Fruit fly (Drosophila melanogaster) whole organism, pupa: Measurements from ENCODE around the gene CG13380.

Experiments used
- CG10348 ChIP-seq: fragments of 200-800 bp; sonication (Bioruptor generic); IDR thresholded peaks from 2 replicates; pipeline ENCODE4 v1.3.6; 2022; ENCODE audit warnings: missing biosample characterization, missing genetic modification characterization
- CG12605 ChIP-seq: fragments of 200-800 bp; sonication (Bioruptor generic); IDR thresholded peaks from 2 replicates; pipeline ENCODE4 v1.3.6; 2022; ENCODE audit warnings: missing biosample characterization, missing genetic modification characterization
- CG14655 ChIP-seq: fragments of 200-800 bp; sonication (Bioruptor generic); optimal IDR thresholded peaks from 3 replicates; lab custom pipeline; 2017; ENCODE audit warnings: mild to moderate bottlenecking, missing biosample characterization, missing genetic modification reagents, missing genetic modification characterization
- CG8301 ChIP-seq: fragments of 200-800 bp; sonication (Bioruptor generic); optimal IDR thresholded peaks from 2 replicates; lab custom pipeline; 2018; ENCODE audit warnings: missing biosample characterization, mild to moderate bottlenecking, missing genetic modification characterization
- CG9948 ChIP-seq: fragments of 200-800 bp; sonication (Bioruptor generic); optimal IDR thresholded peaks from 2 replicates; lab custom pipeline; 2018; ENCODE audit warnings: missing biosample characterization, mild to moderate bottlenecking, missing genetic modification characterization, moderate library complexity
- D1 ChIP-seq: fragments of 200-800 bp; sonication (Bioruptor generic); optimal IDR thresholded peaks from 2 replicates; lab custom pipeline; 2018; ENCODE audit warnings: missing biosample characterization, mild to moderate bottlenecking, missing genetic modification characterization, moderate library complexity
- EcR ChIP-seq: fragments of 200-800 bp; sonication (Bioruptor generic); optimal IDR thresholded peaks from 3 replicates; lab custom pipeline; 2019; ENCODE audit warnings: missing biosample characterization, missing genetic modification characterization, mild to moderate bottlenecking, moderate library complexity, missing genetic modification reagents
- Pif1B ChIP-seq: fragments of 200-800 bp; sonication (Bioruptor generic); optimal IDR thresholded peaks from 3 replicates; lab custom pipeline; 2016; ENCODE audit warnings: missing biosample characterization, missing genetic modification characterization
- Snoo ChIP-seq: fragments of 200-800 bp; sonication (Bioruptor generic); optimal IDR thresholded peaks from 3 replicates; lab custom pipeline; 2017; ENCODE audit warnings: missing biosample characterization, mild to moderate bottlenecking, missing genetic modification characterization, inconsistent platforms
- rn ChIP-seq: fragments of 200-800 bp; sonication (Bioruptor generic); IDR thresholded peaks from 2 replicates; pipeline ENCODE4 v1.3.6; 2022; ENCODE audit warnings: missing biosample characterization, missing genetic modification characterization

- TF ChIP-seq Snoo (tag; lab: Kevin White, UChicago) (no peak), CG9948 (tag; lab: Kevin White, UChicago) (no peak), Pif1B (GFP tag; lab: Kevin White, UChicago) (no peak), CG12605 (peak; percentile 31; the same call in 1 of the 2 replicates), CG8301 (no peak), D1 (tag; lab: Kevin White, UChicago) (peak; percentile 85), EcR (GFP tag; lab: Kevin White, UChicago) (no peak), rn (GFP tag; lab: Robert Waterston, UW) (no peak), CG14655 (GFP tag; lab: Kevin White, UChicago) (no peak), CG10348 (no peak)
These were observed at the start of gene CG13380, which contains the start of gene CG4174 for dm6 chr3L:18617893-18618577.
